Fruit fly (Drosophila melanogaster) whole organism, embryonic: ENCODE measurements around the gene CG10947.

Experiments
- Adf1 ChIP-seq: fragments of 200-800 bp; sonication (Bioruptor generic); IDR thresholded peaks from 2 replicates; pipeline ENCODE4 v1.3.6; 2022; ENCODE audit warnings: missing biosample characterization, missing genetic modification characterization
- Aef1 ChIP-seq: fragments of 200-800 bp; sonication (Bioruptor generic); IDR thresholded peaks from 3 replicates; pipeline ENCODE4 v1.3.6; 2022; ENCODE audit warnings: missing biosample characterization, missing genetic modification characterization
- C15 ChIP-seq: fragments of 200-800 bp; sonication (Bioruptor generic); IDR thresholded peaks from 3 replicates; pipeline ENCODE4 v1.3.6; 2022; ENCODE audit warnings: missing biosample characterization, missing genetic modification characterization
- CG10321 ChIP-seq: fragments of 200-800 bp; sonication (Bioruptor generic); IDR thresholded peaks from 2 replicates; pipeline ENCODE4 v1.3.6; 2022; ENCODE audit warnings: missing biosample characterization, missing genetic modification characterization
- CG10431 ChIP-seq: fragments of 200-800 bp; sonication (Bioruptor generic); optimal IDR thresholded peaks from 3 replicates; lab custom pipeline; 2018; ENCODE audit warnings: missing biosample characterization, mild to moderate bottlenecking, missing genetic modification characterization
- CG15269 ChIP-seq: fragments of 200-800 bp; sonication (Bioruptor generic); optimal IDR thresholded peaks from 2 replicates; lab custom pipeline; 2018; ENCODE audit warnings: missing biosample characterization, mild to moderate bottlenecking, missing genetic modification characterization, moderate library complexity
- CG2199 ChIP-seq: fragments of 200-800 bp; sonication (Bioruptor generic); IDR thresholded peaks from 3 replicates; pipeline ENCODE4 v1.3.6; 2022; ENCODE audit warnings: missing biosample characterization, missing genetic modification characterization
- CG2712 ChIP-seq: fragments of 200-800 bp; optimal IDR thresholded peaks from 3 replicates; lab custom pipeline; 2019; ENCODE audit warnings: missing biosample characterization, mild to moderate bottlenecking, missing genetic modification characterization, moderate library complexity
- CG34422 ChIP-seq: fragments of 200-800 bp; sonication (Bioruptor generic); IDR thresholded peaks from 3 replicates; pipeline ENCODE4 v1.3.6; 2022; ENCODE audit warnings: missing biosample characterization, missing genetic modification characterization
- CG4854 ChIP-seq: fragments of 200-800 bp; sonication (Bioruptor generic); optimal IDR thresholded peaks from 2 replicates; lab custom pipeline; 2016; ENCODE audit warnings: missing biosample characterization, missing genetic modification characterization, inconsistent platforms
- CG5245 ChIP-seq: fragments of 200-800 bp; sonication (Bioruptor generic); optimal IDR thresholded peaks from 3 replicates; lab custom pipeline; 2016; ENCODE audit warnings: missing biosample characterization, missing genetic modification characterization
- CG6689 ChIP-seq: fragments of 200-800 bp; sonication (Bioruptor generic); IDR thresholded peaks from 2 replicates; pipeline ENCODE4 v1.3.6; 2022; ENCODE audit warnings: missing biosample characterization, missing genetic modification characterization
- CG6791 ChIP-seq: fragments of 200-800 bp; sonication (Bioruptor generic); IDR thresholded peaks from 3 replicates; pipeline ENCODE4 v1.3.6; 2022; ENCODE audit warnings: missing biosample characterization, missing genetic modification characterization; ENCODE audit not compliant: partially characterized antibody
- CG8765 ChIP-seq: fragments of 200-800 bp; sonication (Bioruptor generic); IDR thresholded peaks from 2 replicates; pipeline ENCODE4 v1.3.6; 2022; ENCODE audit warnings: missing biosample characterization, missing genetic modification characterization
- CG8944 ChIP-seq: fragments of 200-800 bp; sonication (Bioruptor generic); optimal IDR thresholded peaks from 3 replicates; lab custom pipeline; 2016; ENCODE audit warnings: missing biosample characterization, missing genetic modification characterization
- CG9437 ChIP-seq: fragments of 200-800 bp; sonication (Bioruptor generic); optimal IDR thresholded peaks from 2 replicates; lab custom pipeline; 2018; ENCODE audit warnings: missing biosample characterization, mild to moderate bottlenecking, missing genetic modification characterization
- CG9727 ChIP-seq: fragments of 200-800 bp; sonication (Bioruptor generic); optimal IDR thresholded peaks from 3 replicates; lab custom pipeline; 2017; ENCODE audit warnings: missing biosample characterization, mild to moderate bottlenecking, missing genetic modification characterization
- Ets65A ChIP-seq: fragments of 200-800 bp; sonication (Bioruptor generic); peaks from one replicate; lab custom pipeline; 2016; ENCODE audit warnings: missing biosample characterization, missing genetic modification characterization
- GATAe ChIP-seq: fragments of 200-800 bp; sonication (Bioruptor generic); conservative IDR thresholded peaks from 2 replicates; pipeline ENCODE4 v1.3.6; 2022; ENCODE audit warnings: missing biosample characterization, missing genetic modification characterization
- HLH4C ChIP-seq: fragments of 200-800 bp; sonication (Bioruptor generic); IDR thresholded peaks from 3 replicates; pipeline ENCODE4 v1.3.6; 2022; ENCODE audit warnings: missing biosample characterization, missing genetic modification characterization; ENCODE audit not compliant: partially characterized antibody
- Hsf ChIP-seq: fragments of 200-800 bp; sonication (Bioruptor generic); optimal IDR thresholded peaks from 3 replicates; lab custom pipeline; 2016; ENCODE audit warnings: missing biosample characterization, missing genetic modification characterization
- Kr ChIP-seq: fragments of 200-800 bp; sonication (Bioruptor generic); optimal IDR thresholded peaks from 2 replicates; lab custom pipeline; 2017; ENCODE audit warnings: missing biosample characterization, mild to moderate bottlenecking, missing genetic modification characterization
- Max ChIP-seq: fragments of 200-800 bp; sonication (Bioruptor generic); optimal IDR thresholded peaks from 2 replicates; lab custom pipeline; 2016; ENCODE audit warnings: missing biosample characterization, mild to moderate bottlenecking, missing genetic modification characterization
- NfI ChIP-seq: fragments of 200-800 bp; sonication (Bioruptor generic); optimal IDR thresholded peaks from 3 replicates; lab custom pipeline; 2018; ENCODE audit warnings: missing biosample characterization, mild to moderate bottlenecking, missing genetic modification characterization, moderate library complexity
- PHDP ChIP-seq: fragments of 200-800 bp; sonication (Bioruptor generic); optimal IDR thresholded peaks from 3 replicates; lab custom pipeline; 2018; ENCODE audit warnings: missing biosample characterization, mild to moderate bottlenecking, missing genetic modification characterization, moderate library complexity
- Poxn ChIP-seq: fragments of 200-800 bp; sonication (Bioruptor generic); IDR thresholded peaks from 2 replicates; pipeline ENCODE4 v1.3.6; 2022; ENCODE audit warnings: missing biosample characterization, missing genetic modification characterization
- Scr ChIP-seq: fragments of 200-800 bp; sonication (Bioruptor generic); IDR thresholded peaks from 2 replicates; pipeline ENCODE4 v1.3.6; 2022; ENCODE audit warnings: missing biosample characterization, missing genetic modification characterization; ENCODE audit not compliant: partially characterized antibody
- Side ChIP-seq: fragments of 200-800 bp; sonication (Bioruptor generic); optimal IDR thresholded peaks from 2 replicates; lab custom pipeline; 2016; ENCODE audit warnings: missing biosample characterization, missing genetic modification characterization
- Sox102F ChIP-seq: fragments of 200-800 bp; sonication (Bioruptor generic); optimal IDR thresholded peaks from 2 replicates; lab custom pipeline; 2018; ENCODE audit warnings: missing biosample characterization, mild to moderate bottlenecking, missing genetic modification characterization, moderate library complexity
- Tbp ChIP-seq: fragments of >200 bp; optimal IDR thresholded peaks from 2 replicates; lab custom pipeline; 2018; ENCODE audit warnings: missing biosample characterization, missing genetic modification characterization
- Trl ChIP-seq, 3 experiments: fragments of >200 bp in 2 of 3; fragments of 200-800 bp in 1 of 3; sonication (Bioruptor generic) in 1 of 3; optimal IDR thresholded peaks; 2 replicates in 1 of 3; 3 replicates in 2 of 3; lab custom pipeline; 2016 to 2017; ENCODE audit warnings: missing biosample characterization in 1 of 3, missing genetic modification characterization in 1 of 3
- bbx ChIP-seq: fragments of 200-800 bp; sonication (Bioruptor generic); IDR thresholded peaks from 2 replicates; pipeline ENCODE4 v1.3.6; 2022; ENCODE audit warnings: missing biosample characterization, missing genetic modification characterization; ENCODE audit not compliant: partially characterized antibody
- cg ChIP-seq: fragments of 200-800 bp; sonication (Bioruptor generic); optimal IDR thresholded peaks from 3 replicates; lab custom pipeline; 2019; ENCODE audit warnings: missing biosample characterization, mild to moderate bottlenecking, missing genetic modification characterization, moderate library complexity
- dan ChIP-seq: fragments of 200-800 bp; sonication (Bioruptor generic); IDR thresholded peaks from 2 replicates; pipeline ENCODE4 v1.3.6; 2022; ENCODE audit warnings: missing biosample characterization, missing genetic modification characterization
- gem ChIP-seq: fragments of 200-800 bp; sonication (Bioruptor generic); optimal IDR thresholded peaks from 2 replicates; lab custom pipeline; 2019; ENCODE audit warnings: missing biosample characterization, mild to moderate bottlenecking, missing genetic modification characterization, moderate library complexity
- grau ChIP-seq: fragments of 200-800 bp; optimal IDR thresholded peaks from 3 replicates; lab custom pipeline; 2019; ENCODE audit warnings: missing biosample characterization, mild to moderate bottlenecking, missing genetic modification characterization, moderate library complexity
- h ChIP-seq: fragments of >200 bp; optimal IDR thresholded peaks from 2 replicates; lab custom pipeline; 2017
- lola ChIP-seq, 3 experiments: fragments of >200 bp in 2 of 3; fragments of 200-800 bp in 1 of 3; sonication (Bioruptor generic) in 1 of 3; optimal IDR thresholded peaks; 2 replicates each; lab custom pipeline; 2017 to 2019; ENCODE audit warnings: missing biosample characterization in 3 of 3, missing genetic modification characterization in 3 of 3, mild to moderate bottlenecking in 1 of 3, moderate library complexity in 1 of 3
- org-1 ChIP-seq: fragments of 200-800 bp; sonication (Bioruptor generic); optimal IDR thresholded peaks from 2 replicates; lab custom pipeline; 2017; ENCODE audit warnings: missing biosample characterization, missing genetic modification characterization
- pros ChIP-seq: fragments of 200-800 bp; sonication (Bioruptor generic); optimal IDR thresholded peaks from 3 replicates; lab custom pipeline; 2019; ENCODE audit warnings: missing biosample characterization, mild to moderate bottlenecking, missing genetic modification characterization, moderate library complexity
- sens ChIP-seq: fragments of 200-800 bp; sonication (Bioruptor generic); peaks from one replicate; lab custom pipeline; 2016; ENCODE audit warnings: missing biosample characterization, missing genetic modification characterization
- sens-2 ChIP-seq: fragments of 200-800 bp; sonication (Bioruptor generic); IDR thresholded peaks from 2 replicates; pipeline ENCODE4 v1.3.6; 2022; ENCODE audit warnings: missing biosample characterization, missing genetic modification characterization
- tin ChIP-seq: fragments of 200-800 bp; sonication (Bioruptor generic); optimal IDR thresholded peaks from 3 replicates; lab custom pipeline; 2016; ENCODE audit warnings: missing biosample characterization, missing genetic modification characterization
- twi ChIP-seq: fragments of 200-800 bp; optimal IDR thresholded peaks from 2 replicates; lab custom pipeline; 2019; ENCODE audit warnings: missing biosample characterization, mild to moderate bottlenecking, missing genetic modification characterization, moderate library complexity
- wek ChIP-seq: fragments of 200-800 bp; sonication (Bioruptor generic); optimal IDR thresholded peaks from 3 replicates; lab custom pipeline; 2018; ENCODE audit warnings: missing biosample characterization, mild to moderate bottlenecking, missing genetic modification characterization, moderate library complexity
- zf30C ChIP-seq: fragments of 200-800 bp; sonication (Bioruptor generic); optimal IDR thresholded peaks from 3 replicates; lab custom pipeline; 2018; ENCODE audit warnings: missing biosample characterization, mild to moderate bottlenecking, missing genetic modification characterization
- zfh2 ChIP-seq: fragments of 200-800 bp; sonication (Bioruptor generic); optimal IDR thresholded peaks from 2 replicates; lab custom pipeline; 2016; ENCODE audit warnings: missing biosample characterization, missing genetic modification characterization

The CG10947 gene

DNA sequence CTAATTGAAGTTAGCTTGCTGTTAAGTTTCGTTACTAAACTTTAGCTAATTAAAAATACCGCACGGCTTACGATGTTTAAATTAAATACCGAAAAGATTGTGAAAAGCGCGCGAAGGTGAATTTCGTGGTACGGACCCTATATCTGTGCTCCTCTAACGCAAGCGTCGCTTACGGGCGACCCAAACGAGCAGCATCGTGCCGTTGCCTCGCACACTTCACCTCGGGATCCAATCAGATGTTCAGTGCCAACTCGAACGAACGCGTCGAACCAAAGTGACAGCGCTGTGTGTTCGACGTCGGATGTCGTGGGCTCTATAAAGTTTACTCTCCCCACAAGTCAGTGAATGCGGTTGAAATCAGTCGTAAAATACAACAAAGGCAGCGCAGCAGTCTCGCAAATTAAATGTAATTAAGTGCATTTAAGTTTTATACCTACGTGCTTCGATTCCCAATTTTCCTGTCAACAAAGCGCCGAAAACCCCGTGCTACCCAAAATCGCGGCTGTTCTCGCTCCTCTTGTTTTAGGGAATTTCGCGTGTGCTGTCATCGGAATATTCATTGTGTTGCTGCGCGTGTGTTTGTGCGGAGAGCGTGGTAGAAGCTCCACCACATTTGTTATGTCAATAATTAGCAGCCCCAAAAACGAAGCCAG lies 14.3 kb upstream of the CG10947 start (continued):
- TF ChIP-seq Ets65A (GFP tag; lab: Kevin White, UChicago) (no peak), CG15269 (tag; lab: Kevin White, UChicago) (no peak), sens-2 (GFP tag; lab: Robert Waterston, UW) (no peak), Sox102F (GFP tag; lab: Kevin White, UChicago) (no peak), zf30C (no peak), h (no peak), pros (GFP tag; lab: Kevin White, UChicago) (no peak), NfI (GFP tag; lab: Kevin White, UChicago) (no peak), GATAe (GFP tag; lab: Robert Waterston, UW) (no peak), lola (GFP tag; optimal IDR thresholded peaks at IDR 0.05; lab: Kevin White, UChicago) (no peak), Kr (GFP tag; lab: Kevin White, UChicago) (no peak), CG9727 (GFP tag; lab: Kevin White, UChicago) (no peak), Poxn (GFP tag; lab: Robert Waterston, UW) (no peak), CG5245 (GFP tag; lab: Kevin White, UChicago) (no peak), Hsf (GFP tag; lab: Kevin White, UChicago) (no peak), CG34422 (GFP tag; lab: Robert Waterston, UW) (peak; percentile 35; the same call in 1 of the 3 replicates), sens (GFP tag; lab: Kevin White, UChicago) (peak; percentile 44), cg (GFP tag; lab: Kevin White, UChicago) (peak; percentile 59), C15 (GFP tag; lab: Robert Waterston, UW) (no peak), bbx (GFP tag; lab: Robert Waterston, UW) (peak; percentile 10; the same call in 1 of the 2 replicates), wek (GFP tag; lab: Kevin White, UChicago) (no peak), Scr (0 out of 2 replicates have a peak, but pooled peaks have one; percentile 9), CG6791 (GFP tag; lab: Robert Waterston, UW) (no peak), CG10321 (peak; percentile 97), CG10431 (GFP tag; lab: Kevin White, UChicago) (no peak), tin (GFP tag; lab: Kevin White, UChicago) (no peak), org-1 (peak; percentile 12), zfh2 (GFP tag; lab: Kevin White, UChicago) (no peak), PHDP (no peak), twi (tag; lab: Kevin White, UChicago) (no peak), CG4854 (GFP tag; lab: Kevin White, UChicago) (no peak), Aef1 (no peak), CG8944 (GFP tag; lab: Kevin White, UChicago) (no peak)

DNA sequence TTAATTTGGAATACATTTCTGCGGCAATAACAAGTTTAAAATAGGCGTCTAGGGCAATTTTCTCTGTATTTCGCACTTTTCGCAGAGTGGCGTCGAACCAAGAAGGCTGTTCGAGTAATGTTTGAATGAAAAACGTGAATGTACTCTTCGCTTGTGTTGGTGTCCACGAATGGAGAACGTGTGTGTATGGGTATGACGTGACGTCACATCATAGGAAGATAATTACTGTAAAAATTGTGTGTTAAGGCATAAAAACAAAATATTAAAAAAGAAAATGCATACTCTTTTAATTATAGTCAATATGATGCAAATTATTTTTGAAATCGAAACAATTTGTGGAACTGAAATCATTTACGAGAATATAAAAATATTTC lies 13.8 kb upstream of the CG10947 start:
- TF ChIP-seq CG2199 (GFP tag; lab: Robert Waterston, UW) (no peak), sens (GFP tag; lab: Kevin White, UChicago) (peak; percentile 85), CG2712 (tag; lab: Kevin White, UChicago) (peak; percentile 13), CG6689 (GFP tag; lab: Robert Waterston, UW) (peak; percentile 26; the same call in 1 of the 2 replicates), CG9437 (GFP tag; lab: Kevin White, UChicago) (peak; percentile 50), Trl (optimal IDR thresholded peaks at IDR 0.05; lab: Kevin White, UChicago) (no peak), Trl (GFP tag; optimal IDR thresholded peaks at IDR 0.05; lab: Kevin White, UChicago) (no peak), dan (GFP tag; lab: Robert Waterston, UW) (no peak), gem (no peak), CG8765 (GFP tag; lab: Robert Waterston, UW) (no peak), grau (tag; lab: Kevin White, UChicago) (no peak), Max (no peak), HLH4C (GFP tag; lab: Robert Waterston, UW) (no peak), cg (GFP tag; lab: Kevin White, UChicago) (peak; percentile 38), Adf1 (GFP tag; lab: Robert Waterston, UW) (no peak), Side (GFP tag; lab: Kevin White, UChicago) (no peak), Tbp (no peak)
